Fruit fly (Drosophila melanogaster): Measurements from ENCODE around the gene CG7568.
A peak's percentile ranks its signal among the peaks of the same experiment; 100 is the strongest.

Gene CG7568

DNA sequence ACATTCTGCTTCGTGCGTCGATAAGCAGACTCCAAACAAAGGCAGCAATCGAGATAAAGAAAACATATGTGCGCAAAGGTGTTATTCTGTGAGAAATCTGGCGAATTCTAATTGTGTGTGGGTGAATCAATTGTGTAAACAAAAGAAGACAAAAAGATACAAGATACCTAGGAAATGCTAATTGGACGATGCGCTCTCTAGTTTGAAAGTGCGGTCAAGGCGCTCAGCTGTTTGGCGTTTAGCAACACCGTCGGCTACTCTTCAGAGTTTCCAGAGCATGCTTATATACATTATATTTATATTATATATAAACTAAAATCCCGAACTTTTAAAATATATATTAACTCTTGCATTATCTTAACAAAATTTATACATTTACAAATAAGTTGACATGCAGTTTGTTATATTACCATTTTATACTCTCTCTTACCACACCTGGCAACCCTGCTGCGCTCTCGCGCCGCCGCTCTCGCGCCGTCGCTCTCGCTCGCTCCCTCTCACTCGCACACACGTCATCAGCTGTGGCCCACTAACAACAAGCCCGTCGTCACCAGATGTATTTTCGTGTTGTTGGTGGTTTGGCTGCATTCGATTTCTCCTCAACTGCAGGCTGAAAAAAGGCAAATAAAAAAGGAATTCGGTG lies 18.0 kb upstream of the CG7568 start, which contains the start of gene CG1907 (continued):
- TF ChIP-seq Met (GFP tag; optimal IDR thresholded peaks at IDR 0.05) (peak; percentile 93), topi (GFP tag; optimal IDR thresholded peaks at IDR 0.05) (peak; percentile 95), spab (GFP tag; optimal IDR thresholded peaks at IDR 0.05) (peak; percentile 95), acj6 (GFP tag; optimal IDR thresholded peaks at IDR 0.05) (peak; percentile 97), esn (GFP tag; optimal IDR thresholded peaks at IDR 0.05) (peak; percentile 96), Sox15 (GFP tag; optimal IDR thresholded peaks at IDR 0.05) (peak; percentile 93), ss (GFP tag; optimal IDR thresholded peaks at IDR 0.05) (peak; percentile 91 to 97), fd85E (GFP tag; optimal IDR thresholded peaks at IDR 0.05) (peak; percentile 89), CG34406 (GFP tag; optimal IDR thresholded peaks at IDR 0.05) (peak; percentile 98), Lpt (GFP tag; optimal IDR thresholded peaks at IDR 0.05) (peak; percentile 97), eg (GFP tag; IDR thresholded peaks at IDR 0.05) (peak; percentile 99), Hr38 (GFP tag; optimal IDR thresholded peaks at IDR 0.05) (no peak), Hr4 (GFP tag; optimal IDR thresholded peaks at IDR 0.05) (peak; percentile 92), lz (GFP tag; optimal IDR thresholded peaks at IDR 0.05) (peak; percentile 95), Eip75B (GFP tag; optimal IDR thresholded peaks at IDR 0.05) (peak; percentile 92), CG32006 (GFP tag; optimal IDR thresholded peaks at IDR 0.05) (peak; percentile 97), Smox (GFP tag; optimal IDR thresholded peaks at IDR 0.05) (peak; percentile 91), CG6854 (GFP tag; optimal IDR thresholded peaks at IDR 0.05) (peak; percentile 97), CG6808 (GFP tag; optimal IDR thresholded peaks at IDR 0.05) (peak; percentile 95), CG15336 (GFP tag; IDR thresholded peaks at IDR 0.05) (peak; percentile 98), dsx (GFP tag; optimal IDR thresholded peaks at IDR 0.05; ENCODE audit: poor library complexity, severe bottlenecking) (peak; percentile 96), CG8632 (GFP tag; optimal IDR thresholded peaks at IDR 0.05) (peak; percentile 98), CG16779 (tag; optimal IDR thresholded peaks at IDR 0.05) (peak; percentile 94)

DNA sequence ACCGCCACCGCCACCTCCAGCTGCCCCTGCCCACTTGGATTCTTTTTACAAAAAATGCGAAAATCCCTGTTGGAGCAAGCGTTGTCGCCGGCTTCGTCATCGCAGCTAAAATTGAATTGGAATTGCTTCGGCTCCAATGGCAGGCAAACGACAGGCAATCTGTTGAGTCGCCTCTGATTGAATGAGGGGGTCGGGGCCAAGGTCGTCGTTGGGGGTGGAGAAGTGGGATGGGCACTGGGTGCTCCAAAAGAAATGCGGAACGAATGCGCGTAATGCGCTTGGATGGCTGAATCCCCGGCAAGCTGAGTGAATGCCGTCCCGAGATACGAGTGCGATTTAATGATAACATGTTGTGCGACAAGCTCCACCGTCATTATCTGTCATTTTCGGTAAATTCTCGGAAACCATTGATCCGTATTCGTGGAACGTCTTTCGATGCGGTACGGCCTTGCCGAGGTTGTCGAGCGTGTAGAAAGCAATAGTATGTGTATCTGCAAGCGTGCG lies 17.1 kb upstream of the CG7568 start:
- TF ChIP-seq svp (GFP tag) (peak; percentile 96), fkh (GFP tag; optimal IDR thresholded peaks at IDR 0.05) (no peak)

DNA sequence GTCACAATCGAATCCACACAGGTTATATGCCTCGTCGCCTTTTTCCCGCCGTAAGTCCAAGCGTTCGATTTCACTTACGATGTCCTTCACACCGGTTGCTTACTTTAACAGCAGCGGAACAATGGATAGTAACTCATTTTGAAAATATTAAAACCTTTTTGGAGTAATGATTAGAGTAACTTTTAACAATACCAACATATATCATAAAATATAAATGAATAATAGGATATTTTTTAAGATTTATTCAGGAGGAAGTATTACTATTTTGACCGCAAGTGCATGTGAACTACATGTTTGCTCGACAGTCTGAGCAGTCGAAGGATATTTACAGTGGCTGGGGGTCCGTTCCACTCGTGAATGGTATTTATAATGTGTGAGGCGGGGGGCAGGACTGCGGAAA lies 16.5 kb upstream of the CG7568 start:
- TF ChIP-seq fd59A (GFP tag; optimal IDR thresholded peaks at IDR 0.05) (peak; percentile 27), eg (GFP tag; IDR thresholded peaks at IDR 0.05) (peak; percentile 69), CG8119 (GFP tag; IDR thresholded peaks at IDR 0.05) (peak; percentile 51; the same call in 1 of the 3 replicates), CG32006 (GFP tag; optimal IDR thresholded peaks at IDR 0.05) (peak; percentile 38), Met (GFP tag; optimal IDR thresholded peaks at IDR 0.05) (peak; percentile 49), CG31627 (GFP tag; optimal IDR thresholded peaks at IDR 0.05) (peak; percentile 20), lz (GFP tag; optimal IDR thresholded peaks at IDR 0.05) (peak; percentile 33), Blimp-1 (GFP tag; optimal IDR thresholded peaks at IDR 0.05) (no peak), CG6163 (GFP tag; IDR thresholded peaks at IDR 0.05) (peak; percentile 76), Hr38 (GFP tag; optimal IDR thresholded peaks at IDR 0.05) (no peak), dsx (GFP tag; optimal IDR thresholded peaks at IDR 0.05; ENCODE audit: poor library complexity, severe bottlenecking) (peak; percentile 22), vri (GFP tag; optimal IDR thresholded peaks at IDR 0.05) (no peak), CG6792 (GFP tag; optimal IDR thresholded peaks at IDR 0.05) (peak; percentile 51), CG8632 (GFP tag; optimal IDR thresholded peaks at IDR 0.05) (peak; percentile 31), Ets96B (tag; optimal IDR thresholded peaks at IDR 0.05) (peak; percentile 61), Sox14 (GFP tag; optimal IDR thresholded peaks at IDR 0.05) (peak; percentile 33), CG8319 (GFP tag; optimal IDR thresholded peaks at IDR 0.05) (peak; percentile 32), fkh (GFP tag; optimal IDR thresholded peaks at IDR 0.05) (no peak), esn (GFP tag; optimal IDR thresholded peaks at IDR 0.05) (peak; percentile 48), CG3032 (tag; optimal IDR thresholded peaks at IDR 0.05) (peak; percentile 52), OdsH (GFP tag; optimal IDR thresholded peaks at IDR 0.05) (peak; percentile 57), CG10669 (GFP tag; optimal IDR thresholded peaks at IDR 0.05) (peak; percentile 31), Ets21C (GFP tag; optimal IDR thresholded peaks at IDR 0.05) (no peak), CG4318 (GFP tag; optimal IDR thresholded peaks at IDR 0.05) (no peak), CG6808 (GFP tag; optimal IDR thresholded peaks at IDR 0.05) (no peak), CG11294 (GFP tag; IDR thresholded peaks at IDR 0.05) (peak; percentile 37; the same call in 1 of the 2 replicates), Sox15 (GFP tag; optimal IDR thresholded peaks at IDR 0.05) (no peak), CG3919 (GFP tag; optimal IDR thresholded peaks at IDR 0.05) (peak; percentile 41), achi (GFP tag; optimal IDR thresholded peaks at IDR 0.05) (peak; percentile 22), Eip75B (GFP tag; optimal IDR thresholded peaks at IDR 0.05) (peak; percentile 37), Lpt (GFP tag; optimal IDR thresholded peaks at IDR 0.05) (no peak), topi (GFP tag; optimal IDR thresholded peaks at IDR 0.05) (peak; percentile 23), pdm3 (GFP tag; optimal IDR thresholded peaks at IDR 0.05) (peak; percentile 53), Eip93F (GFP tag; optimal IDR thresholded peaks at IDR 0.05) (no peak)

Data from whole organism, prepupa.